Fruit fly (Drosophila melanogaster) ovary, adult (tissue): Measurements from ENCODE around the gene CG11263.

Experiments
- CG17801 ChIP-seq: fragments of 200-800 bp; optimal IDR thresholded peaks from 2 replicates; lab custom pipeline; 2019; ENCODE audit warnings: missing biosample characterization, mild to moderate bottlenecking, missing genetic modification characterization, moderate library complexity; ENCODE audit not compliant: partially characterized antibody

Gene CG11263

DNA sequence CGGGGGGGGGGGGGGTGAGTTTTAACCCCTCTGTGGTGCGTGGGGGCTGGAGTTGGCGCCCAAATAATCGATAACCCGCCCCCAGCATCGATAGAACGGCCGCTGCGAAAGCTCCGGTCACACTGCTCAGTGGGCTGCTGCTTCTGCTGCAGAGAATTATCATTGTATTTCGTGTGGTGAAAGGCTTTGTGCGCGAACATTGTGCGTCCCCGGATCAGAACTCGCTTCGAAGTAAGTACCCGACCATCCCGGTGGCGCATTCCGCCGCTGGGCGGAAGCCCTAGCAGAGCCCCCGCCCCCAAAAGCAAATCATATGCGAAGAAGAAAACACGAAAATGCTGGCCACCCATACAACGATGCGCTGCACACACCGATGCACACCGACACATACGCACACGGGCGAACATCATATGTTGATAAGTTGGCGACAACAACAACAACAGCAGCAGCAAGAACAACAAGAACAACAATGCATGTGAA lies 37.8 kb downstream of the CG11263 start, which contains the start of gene Syx13:
Gene Syx13, plus strand, starts transcription at position 100 of the 480 bp plus-strand sequence.
- TF ChIP-seq CG17801 (GFP tag; lab: Kevin White, UChicago) = no peak

DNA sequence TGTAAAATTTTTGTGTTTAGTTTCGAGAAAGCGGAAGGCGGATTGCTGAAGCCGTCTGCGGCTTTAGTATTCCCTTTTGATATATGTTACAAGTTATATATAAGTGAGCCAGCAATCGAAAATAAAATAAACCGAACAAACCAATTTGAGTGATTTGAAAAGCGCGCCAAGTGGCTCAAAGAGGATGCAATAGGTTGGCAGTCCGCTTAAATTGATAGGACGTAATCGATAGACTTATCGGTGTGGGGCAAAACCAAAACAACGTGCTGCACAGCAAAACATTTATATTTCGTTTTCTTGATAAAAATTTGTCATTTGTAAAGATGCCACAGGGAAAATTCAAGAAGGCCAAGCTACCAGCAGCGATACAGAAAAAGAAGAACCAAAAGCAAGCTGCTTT lies 40.1 kb downstream of the CG11263 start, which contains the start of gene CG11279:
Gene CG11279, plus strand, starts transcription at position 220 of the 400 bp plus-strand sequence.
- peak; percentile 16 for TF ChIP-seq CG17801 (GFP tag; lab: Kevin White, UChicago)

DNA sequence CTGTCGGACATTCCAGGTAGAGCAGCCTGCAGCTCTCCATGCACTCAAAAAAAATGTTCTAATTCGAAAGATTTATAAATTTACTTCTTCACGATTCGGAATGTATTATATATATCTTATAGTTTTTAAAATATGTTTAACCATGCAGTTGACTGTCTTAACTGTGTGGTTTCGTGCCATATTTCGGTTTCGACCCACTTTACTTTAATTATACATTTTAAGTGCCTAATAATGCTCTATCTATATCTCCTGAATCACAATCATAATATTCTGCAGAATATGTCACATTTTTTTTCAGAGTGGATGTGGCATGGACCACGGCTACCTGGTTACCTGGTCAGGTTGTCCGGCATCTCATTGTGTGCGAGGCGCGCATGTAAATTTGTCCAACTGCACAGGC lies 43.1 kb downstream of the CG11263 start:
- no peak for TF ChIP-seq CG17801 (GFP tag; lab: Kevin White, UChicago)

DNA sequence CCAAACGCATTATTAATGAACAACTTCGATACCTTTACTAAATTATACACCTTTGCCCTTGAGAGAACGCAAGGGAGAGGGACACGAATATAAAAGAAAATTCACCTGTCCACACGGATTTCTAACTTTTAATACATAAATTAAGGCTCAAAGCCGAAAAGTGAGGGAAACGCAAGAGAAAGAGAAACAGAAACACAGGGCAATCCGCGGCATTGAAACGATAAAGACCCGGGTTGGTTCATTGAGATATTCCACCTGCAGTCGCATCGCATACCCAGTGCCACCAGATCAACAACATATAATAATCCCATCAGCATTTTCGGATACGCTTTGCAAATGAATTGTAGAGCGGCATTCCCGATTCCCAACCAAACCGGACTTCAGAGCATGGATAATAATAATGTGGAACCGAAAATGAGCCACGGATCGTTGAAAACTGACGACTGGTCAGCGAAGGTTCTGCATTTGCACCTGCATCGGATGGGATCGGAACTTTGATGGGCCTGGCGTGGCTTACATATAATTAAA lies 44.1 kb downstream of the CG11263 start:
- no peak for TF ChIP-seq CG17801 (GFP tag; lab: Kevin White, UChicago)
